Fruit fly (Drosophila melanogaster) whole organism, embryonic: ENCODE measurements around the gene CG17264.

Experiments
- CG11456 ChIP-seq: fragments of 200-800 bp; sonication (Bioruptor generic); IDR thresholded peaks from 3 replicates; pipeline ENCODE4 v1.3.6; 2022; ENCODE audit warnings: missing biosample characterization, missing genetic modification characterization
- CG32532 ChIP-seq: fragments of 200-800 bp; sonication (Bioruptor generic); IDR thresholded peaks from 2 replicates; pipeline ENCODE4 v1.3.6; 2022; ENCODE audit warnings: missing biosample characterization, missing genetic modification characterization
- CG32767 ChIP-seq: fragments of 200-800 bp; sonication (Bioruptor generic); IDR thresholded peaks from 2 replicates; pipeline ENCODE4 v1.3.6; 2022; ENCODE audit warnings: missing biosample characterization, missing genetic modification characterization
- CG42726 ChIP-seq: fragments of 200-800 bp; sonication (Bioruptor generic); IDR thresholded peaks from 2 replicates; pipeline ENCODE4 v1.3.6; 2022; ENCODE audit warnings: missing biosample characterization, missing genetic modification characterization; ENCODE audit not compliant: partially characterized antibody
- Ets65A ChIP-seq: fragments of 200-800 bp; sonication (Bioruptor generic); peaks from one replicate; lab custom pipeline; 2016; ENCODE audit warnings: missing biosample characterization, missing genetic modification characterization
- dimm ChIP-seq: fragments of 200-800 bp; sonication (Bioruptor generic); IDR thresholded peaks from 2 replicates; pipeline ENCODE4 v1.3.6; 2022; ENCODE audit warnings: missing biosample characterization, missing genetic modification characterization
- hkb ChIP-seq, 2 experiments: fragments of 200-800 bp in 1 of 2; fragments of >200 bp in 1 of 2; sonication (Bioruptor generic) in 1 of 2; IDR thresholded peaks in 1 of 2; optimal IDR thresholded peaks in 1 of 2; 2 replicates each; pipeline versions ENCODE4 v1.3.6 to Lab custom; 2017 to 2022; ENCODE audit warnings: missing biosample characterization in 1 of 2, missing genetic modification characterization in 1 of 2
- oc ChIP-seq: fragments of 200-800 bp; sonication (Bioruptor generic); optimal IDR thresholded peaks from 2 replicates; lab custom pipeline; 2018; ENCODE audit warnings: missing biosample characterization, mild to moderate bottlenecking, missing genetic modification characterization, moderate library complexity
- odd ChIP-seq: fragments of 200-800 bp; sonication (Bioruptor generic); optimal IDR thresholded peaks from 2 replicates; lab custom pipeline; 2017; ENCODE audit warnings: missing biosample characterization, mild to moderate bottlenecking, missing genetic modification characterization
- peb ChIP-seq: fragments of 200-800 bp; sonication (Bioruptor generic); IDR thresholded peaks from 2 replicates; pipeline ENCODE4 v1.3.6; 2022; ENCODE audit warnings: missing biosample characterization, missing genetic modification characterization
- rib ChIP-seq: fragments of 200-800 bp; sonication (Bioruptor generic); IDR thresholded peaks from 2 replicates; pipeline ENCODE4 v1.3.6; 2022; ENCODE audit warnings: missing biosample characterization, missing genetic modification characterization
- row ChIP-seq: fragments of 200-800 bp; sonication (Bioruptor generic); IDR thresholded peaks from 3 replicates; pipeline ENCODE4 v1.3.6; 2022; ENCODE audit warnings: missing biosample characterization, missing genetic modification characterization

Gene CG17264

dm6 chr2L:3059624-3059919, 41.3 kb downstream of the CG17264 start:
- TF ChIP-seq Ets65A, result peak; percentile 44
- TF ChIP-seq row (GFP tag; lab: Robert Waterston, UW), result 0 out of 3 replicates have a peak, but pooled peaks have one; percentile 1
- 0 out of 2 replicates have a peak, but pooled peaks have one; percentile 10 for TF ChIP-seq CG32532 (GFP tag; lab: Robert Waterston, UW)
- TF ChIP-seq oc, result no peak
- no peak for TF ChIP-seq rib (GFP tag; lab: Robert Waterston, UW)
- TF ChIP-seq odd (GFP tag; lab: Kevin White, UChicago), result no peak
- TF ChIP-seq CG42726 (GFP tag; lab: Robert Waterston, UW), result no peak
- no peak for TF ChIP-seq CG32767 (GFP tag; lab: Robert Waterston, UW)
- TF ChIP-seq dimm (GFP tag; lab: Robert Waterston, UW), result no peak
- TF ChIP-seq peb, result no peak
- TF ChIP-seq hkb (optimal IDR thresholded peaks at IDR 0.05; lab: Kevin White, UChicago), result peak; percentile 94
- TF ChIP-seq hkb (GFP tag; IDR thresholded peaks at IDR 0.05; lab: Robert Waterston, UW), result no peak
- 0 out of 3 replicates have a peak, but pooled peaks have one; percentile 22 for TF ChIP-seq CG11456 (GFP tag; lab: Robert Waterston, UW)
